Fruit fly (Drosophila melanogaster): ENCODE results near the gene trk.

DNA sequence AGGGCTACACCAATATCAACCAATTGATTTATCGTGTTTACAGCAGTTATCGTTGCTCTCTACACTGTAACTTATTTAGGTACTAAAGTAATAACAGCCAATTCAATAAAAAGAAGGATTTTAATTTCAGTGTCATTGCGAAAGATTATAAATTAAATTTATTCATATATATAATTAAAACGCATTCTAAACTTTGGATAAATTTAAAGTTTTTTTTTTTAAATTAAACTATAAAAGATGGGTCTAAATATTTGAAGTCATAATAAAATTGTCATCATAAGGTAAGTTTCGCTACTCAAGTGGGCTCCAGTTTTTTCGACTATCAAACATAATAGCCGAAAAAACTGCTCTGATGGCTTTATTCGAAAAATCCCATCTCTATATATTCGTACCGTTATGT, at the start of gene trk:
- TF ChIP-seq psq (GFP tag; optimal IDR thresholded peaks at IDR 0.05) (no peak), Dfd (GFP tag; optimal IDR thresholded peaks at IDR 0.05) (no peak), Dif (GFP tag; optimal IDR thresholded peaks at IDR 0.05; ENCODE audit: partially characterized antibody) (no peak), OdsH (GFP tag; optimal IDR thresholded peaks at IDR 0.05) (no peak), Rel (GFP tag; optimal IDR thresholded peaks at IDR 0.05) (no peak), Rel (tag; optimal IDR thresholded peaks at IDR 0.05) (no peak), h (GFP tag; optimal IDR thresholded peaks at IDR 0.05) (no peak), brk (GFP tag; optimal IDR thresholded peaks at IDR 0.05) (no peak), Hr78 (GFP tag; optimal IDR thresholded peaks at IDR 0.05) (no peak), br (GFP tag; optimal IDR thresholded peaks at IDR 0.05) (no peak), Hnf4 (GFP tag; optimal IDR thresholded peaks at IDR 0.05) (no peak), usp (GFP tag; optimal IDR thresholded peaks at IDR 0.05) (no peak), GATAd (GFP tag; optimal IDR thresholded peaks at IDR 0.05) (no peak), Vsx2 (GFP tag; optimal IDR thresholded peaks at IDR 0.05; ENCODE audit: partially characterized antibody) (no peak), Mio (GFP tag; optimal IDR thresholded peaks at IDR 0.05) (no peak)
